Worm (Caenorhabditis elegans): ENCODE results near the gene C25F6.8.

ce11 chrX:5407271-5407670 is 40.8 kb upstream of the C25F6.8 start:
- peak; percentile 7 for TF ChIP-seq atf-7 (tag; optimal IDR thresholded peaks at IDR 0.05)
- no peak for TF ChIP-seq nhr-80 (tag; optimal IDR thresholded peaks at IDR 0.05)
- TF ChIP-seq egrh-3 (GFP tag; IDR thresholded peaks at IDR 0.05) = 0 out of 2 replicates have a peak, but pooled peaks have one; percentile 17
- TF ChIP-seq ama-1 (optimal IDR thresholded peaks at IDR 0.05) = no peak
- TF ChIP-seq ama-1 (GFP tag; optimal IDR thresholded peaks at IDR 0.05) = no peak
- no peak for TF ChIP-seq Y79H2A.3 (GFP tag; conservative IDR thresholded peaks at IDR 0.05)
- TF ChIP-seq ztf-6 (GFP tag; IDR thresholded peaks at IDR 0.05) = no peak

All from whole organism, young adult.